Fruit fly (Drosophila melanogaster) whole organism, pupa: Measurements from ENCODE around the gene CG15399.
A peak's percentile ranks its signal among the peaks of the same experiment; 100 is the strongest.

Experiments
- CG12605 ChIP-seq: fragments of 200-800 bp; sonication (Bioruptor generic); IDR thresholded peaks from 2 replicates; pipeline ENCODE4 v1.3.6; 2022; ENCODE audit warnings: missing biosample characterization, missing genetic modification characterization
- CG14655 ChIP-seq: fragments of 200-800 bp; sonication (Bioruptor generic); optimal IDR thresholded peaks from 3 replicates; lab custom pipeline; 2017; ENCODE audit warnings: mild to moderate bottlenecking, missing biosample characterization, missing genetic modification reagents, missing genetic modification characterization
- CG15710 ChIP-seq: fragments of 200-800 bp; sonication (Bioruptor generic); optimal IDR thresholded peaks from 2 replicates; lab custom pipeline; 2018; ENCODE audit warnings: missing biosample characterization, mild to moderate bottlenecking, missing genetic modification characterization, moderate library complexity
- CG17806 ChIP-seq: fragments of 200-800 bp; sonication (Bioruptor generic); optimal IDR thresholded peaks from 2 replicates; lab custom pipeline; 2018; ENCODE audit warnings: missing biosample characterization, mild to moderate bottlenecking, missing genetic modification characterization, moderate library complexity
- CG32121 ChIP-seq: fragments of 200-800 bp; sonication (Bioruptor generic); IDR thresholded peaks from 2 replicates; pipeline ENCODE4 v1.3.6; 2022; ENCODE audit warnings: missing biosample characterization, missing genetic modification characterization
- CG34367 ChIP-seq: fragments of 200-800 bp; sonication (Bioruptor generic); optimal IDR thresholded peaks from 2 replicates; lab custom pipeline; 2018; ENCODE audit warnings: missing biosample characterization, mild to moderate bottlenecking, missing genetic modification characterization
- CG4496 ChIP-seq: fragments of 200-800 bp; sonication (Bioruptor generic); IDR thresholded peaks from 3 replicates; pipeline ENCODE4 v1.3.6; 2022; ENCODE audit warnings: missing biosample characterization, missing genetic modification characterization
- CG8159 ChIP-seq: fragments of 200-800 bp; sonication (Bioruptor generic); optimal IDR thresholded peaks from 3 replicates; lab custom pipeline; 2018; ENCODE audit warnings: missing biosample characterization, mild to moderate bottlenecking, missing genetic modification characterization, moderate library complexity
- CG8301 ChIP-seq: fragments of 200-800 bp; sonication (Bioruptor generic); optimal IDR thresholded peaks from 2 replicates; lab custom pipeline; 2018; ENCODE audit warnings: missing biosample characterization, mild to moderate bottlenecking, missing genetic modification characterization
- CG9948 ChIP-seq: fragments of 200-800 bp; sonication (Bioruptor generic); optimal IDR thresholded peaks from 2 replicates; lab custom pipeline; 2018; ENCODE audit warnings: missing biosample characterization, mild to moderate bottlenecking, missing genetic modification characterization, moderate library complexity
- D1 ChIP-seq: fragments of 200-800 bp; sonication (Bioruptor generic); optimal IDR thresholded peaks from 2 replicates; lab custom pipeline; 2018; ENCODE audit warnings: missing biosample characterization, mild to moderate bottlenecking, missing genetic modification characterization, moderate library complexity
- Ets98B ChIP-seq: fragments of 200-800 bp; sonication (Bioruptor generic); IDR thresholded peaks from 2 replicates; pipeline ENCODE4 v1.3.6; 2022; ENCODE audit warnings: missing biosample characterization, missing genetic modification characterization
- Pif1A ChIP-seq: fragments of 200-800 bp; sonication (Bioruptor generic); optimal IDR thresholded peaks from 3 replicates; lab custom pipeline; 2016; ENCODE audit warnings: missing biosample characterization, missing genetic modification characterization
- Pif1B ChIP-seq: fragments of 200-800 bp; sonication (Bioruptor generic); optimal IDR thresholded peaks from 3 replicates; lab custom pipeline; 2016; ENCODE audit warnings: missing biosample characterization, missing genetic modification characterization
- Snoo ChIP-seq: fragments of 200-800 bp; sonication (Bioruptor generic); optimal IDR thresholded peaks from 3 replicates; lab custom pipeline; 2017; ENCODE audit warnings: missing biosample characterization, mild to moderate bottlenecking, missing genetic modification characterization, inconsistent platforms
- fd96Ca ChIP-seq: fragments of 200-800 bp; sonication (Bioruptor generic); IDR thresholded peaks from 3 replicates; pipeline ENCODE4 v1.3.6; 2022; ENCODE audit warnings: missing biosample characterization, missing genetic modification characterization
- gl ChIP-seq: fragments of 200-800 bp; sonication (Bioruptor generic); optimal IDR thresholded peaks from 2 replicates; lab custom pipeline; 2018; ENCODE audit warnings: missing biosample characterization, mild to moderate bottlenecking, missing genetic modification characterization
- rn ChIP-seq: fragments of 200-800 bp; sonication (Bioruptor generic); IDR thresholded peaks from 2 replicates; pipeline ENCODE4 v1.3.6; 2022; ENCODE audit warnings: missing biosample characterization, missing genetic modification characterization

CG15399 gene

DNA sequence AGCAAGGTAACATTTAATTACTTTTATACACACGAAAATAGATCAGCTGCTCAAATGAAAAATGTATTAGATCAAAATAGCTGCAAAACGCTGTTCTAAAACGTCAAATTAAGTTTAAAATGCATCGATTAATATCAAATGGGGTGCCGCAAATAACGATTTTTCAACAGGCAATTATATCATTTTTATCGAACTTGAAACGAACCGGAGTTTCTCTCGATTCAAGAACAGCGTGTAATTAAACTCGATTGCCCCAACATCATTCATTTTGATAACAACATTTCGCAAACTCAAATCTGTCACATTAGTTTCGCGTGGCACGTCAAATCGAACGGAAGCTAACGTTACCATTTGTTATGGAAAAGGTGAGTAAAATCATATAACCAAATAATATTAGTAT is 46.2 kb downstream of the CG15399 start, which contains the start of gene CG31689:
Gene CG31689 (plus strand): TSS at position 301 of the 400 bp plus-strand sequence.
- no peak for TF ChIP-seq CG14655
- TF ChIP-seq CG8301 (tag; lab: Kevin White, UChicago) = no peak
- TF ChIP-seq Ets98B (GFP tag; lab: Robert Waterston, UW) = no peak
- no peak for TF ChIP-seq rn (GFP tag; lab: Robert Waterston, UW)
- TF ChIP-seq CG17806 (tag; lab: Kevin White, UChicago) = no peak
- TF ChIP-seq CG4496 = no peak
- no peak for TF ChIP-seq CG9948 (tag; lab: Kevin White, UChicago)

DNA sequence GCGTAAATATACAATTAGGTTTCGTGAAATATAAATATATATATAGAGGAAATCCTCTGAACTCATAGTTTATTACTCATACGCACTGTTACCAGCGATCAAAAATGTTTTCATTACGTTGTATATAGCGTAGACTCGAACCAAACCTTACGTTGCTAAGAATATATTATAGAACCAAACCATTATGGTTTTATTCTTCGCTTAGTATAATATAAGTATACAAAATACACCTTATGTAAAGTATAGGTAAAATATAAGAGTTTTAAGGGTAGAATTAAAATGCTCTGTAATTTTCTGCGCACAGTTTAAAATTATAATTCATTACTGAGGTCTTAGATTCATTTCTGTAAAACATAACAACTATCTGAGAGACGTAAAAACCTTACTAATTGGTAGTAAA is 47.1 kb downstream of the CG15399 start:
- TF ChIP-seq fd96Ca (GFP tag; lab: Robert Waterston, UW) (no peak), D1 (tag; lab: Kevin White, UChicago) (no peak), gl (no peak), CG4496 (no peak), CG32121 (GFP tag; lab: Robert Waterston, UW) (no peak), Pif1B (GFP tag; lab: Kevin White, UChicago) (no peak), rn (GFP tag; lab: Robert Waterston, UW) (no peak), Snoo (no peak), CG8301 (tag; lab: Kevin White, UChicago) (no peak), CG15710 (tag; lab: Kevin White, UChicago) (no peak), CG12605 (GFP tag; lab: Robert Waterston, UW) (no peak), Ets98B (GFP tag; lab: Robert Waterston, UW) (no peak), CG17806 (tag; lab: Kevin White, UChicago) (no peak), CG34367 (tag; lab: Kevin White, UChicago) (no peak), Pif1A (no peak)

DNA sequence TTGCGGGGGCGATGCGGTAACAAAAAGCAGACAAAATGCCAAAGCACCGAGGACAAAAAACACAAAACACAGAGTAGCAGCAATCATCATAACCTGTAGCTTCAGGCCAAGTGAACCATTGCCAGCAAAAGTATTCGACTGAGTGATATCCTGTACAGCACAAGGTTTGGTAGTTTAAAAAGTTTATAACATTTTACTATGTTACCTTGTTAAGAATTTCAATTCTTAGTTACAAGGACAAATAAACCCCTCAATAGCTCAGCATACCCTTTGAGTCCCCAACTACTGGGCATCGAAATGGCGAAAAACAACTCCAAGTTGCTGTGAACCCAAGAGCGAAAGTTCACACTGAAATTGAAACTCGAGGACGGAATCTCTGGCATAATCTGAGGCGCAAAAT is 48.5 kb downstream of the CG15399 start:
- no peak for TF ChIP-seq CG8159 (tag; lab: Kevin White, UChicago)
- TF ChIP-seq CG4496 = peak; percentile 28; the same call in 1 of the 3 replicates
- TF ChIP-seq D1 (tag; lab: Kevin White, UChicago) = no peak

DNA sequence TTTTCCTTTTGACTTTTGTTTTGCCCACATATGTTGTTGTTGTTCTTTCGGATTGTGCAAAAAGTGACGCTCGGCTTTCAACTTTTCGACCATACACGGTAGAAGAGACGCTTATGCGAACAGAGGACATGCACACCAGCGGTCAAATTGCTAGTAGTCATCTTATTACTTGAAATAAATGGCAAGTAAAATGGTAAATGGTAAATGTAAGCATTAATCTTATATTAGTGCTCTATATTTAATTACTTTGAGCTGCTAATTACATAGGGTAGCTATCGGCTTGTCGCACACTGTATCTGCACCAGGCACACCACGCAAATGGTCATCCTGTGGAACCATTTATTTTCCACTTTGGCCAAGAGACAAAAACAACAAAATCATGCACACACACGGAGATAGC is 50.3 kb downstream of the CG15399 start:
- no peak for TF ChIP-seq CG9948 (tag; lab: Kevin White, UChicago)
- peak; percentile 17 for TF ChIP-seq CG15710 (tag; lab: Kevin White, UChicago)
- peak; percentile 15 for TF ChIP-seq CG14655
- TF ChIP-seq CG8159 (tag; lab: Kevin White, UChicago) = peak; percentile 28
- TF ChIP-seq, all 21 proteins: peak for 3
